Worm (Caenorhabditis elegans) whole organism, young adult: ENCODE data around the gene npr-9.

Source experiments
- D2030.7 ChIP-seq: fragments of 200-800 bp; sonication (Bioruptor generic); IDR thresholded peaks from 2 replicates; pipeline ENCODE4 v1.3.6; 2022; ENCODE audit warnings: missing genetic modification reagents, missing genetic modification characterization, missing compliant biosample characterization
- dpl-1 ChIP-seq: fragments of 150-350 bp; optimal IDR thresholded peaks from 2 replicates; lab custom pipeline; 2014; ENCODE audit warnings: missing biosample characterization, missing genetic modification reagents, missing genetic modification characterization

ce11 chrX:11329424-11329823 is at the start of gene npr-9:
- no peak for TF ChIP-seq D2030.7 (GFP tag; lab: Robert Waterston, UW)
- TF ChIP-seq dpl-1 (GFP tag; lab: Kevin White, UChicago) = no peak
